Fruit fly (Drosophila melanogaster) whole organism, adult: ENCODE data around the gene CG33687.
A peak's percentile ranks its signal among the peaks of the same experiment; 100 is the strongest.

ENCODE experiments used
- CG11617 ChIP-seq: fragments of 200-800 bp; sonication (Bioruptor generic); optimal IDR thresholded peaks from 2 replicates; lab custom pipeline; 2017; ENCODE audit warnings: mild to moderate bottlenecking, missing biosample characterization, missing genetic modification reagents, missing genetic modification characterization
- CG12768 ChIP-seq: fragments of 200-800 bp; sonication (Bioruptor generic); optimal IDR thresholded peaks from 2 replicates; lab custom pipeline; 2017; ENCODE audit warnings: missing biosample characterization, missing genetic modification characterization, mild to moderate bottlenecking, moderate library complexity, missing genetic modification reagents
- CG14711 ChIP-seq: fragments of 200-800 bp; sonication (Bioruptor generic); optimal IDR thresholded peaks from 2 replicates; lab custom pipeline; 2018; ENCODE audit warnings: missing biosample characterization, mild to moderate bottlenecking, missing genetic modification characterization, moderate library complexity
- CG1620 ChIP-seq: fragments of 200-800 bp; sonication (Bioruptor generic); optimal IDR thresholded peaks from 2 replicates; lab custom pipeline; 2016; ENCODE audit warnings: missing biosample characterization, missing genetic modification characterization
- CG33017 ChIP-seq: fragments of 200-800 bp; sonication (Bioruptor generic); optimal IDR thresholded peaks from 2 replicates; lab custom pipeline; 2018; ENCODE audit warnings: missing biosample characterization, mild to moderate bottlenecking, missing genetic modification characterization, moderate library complexity
- CG5204 ChIP-seq: fragments of 200-800 bp; sonication (Bioruptor generic); optimal IDR thresholded peaks from 2 replicates; lab custom pipeline; 2016; ENCODE audit warnings: missing biosample characterization, missing genetic modification characterization
- CG7045 ChIP-seq: fragments of 200-800 bp; sonication (Bioruptor generic); optimal IDR thresholded peaks from 2 replicates; lab custom pipeline; 2017; ENCODE audit warnings: missing biosample characterization, mild to moderate bottlenecking, missing genetic modification characterization
- CG7101 ChIP-seq: fragments of 200-800 bp; sonication (Bioruptor generic); optimal IDR thresholded peaks from 2 replicates; lab custom pipeline; 2018; ENCODE audit warnings: missing biosample characterization, mild to moderate bottlenecking, missing genetic modification characterization, moderate library complexity
- Clk ChIP-seq: fragments of 200-800 bp; sonication (Bioruptor generic); optimal IDR thresholded peaks from 2 replicates; lab custom pipeline; 2017; ENCODE audit warnings: missing biosample characterization, missing genetic modification characterization
- Crg-1 ChIP-seq: fragments of 200-800 bp; sonication (Bioruptor generic); optimal IDR thresholded peaks from 2 replicates; lab custom pipeline; 2016; ENCODE audit warnings: missing biosample characterization, missing genetic modification characterization
- Hr96 ChIP-seq: fragments of 200-800 bp; sonication (Bioruptor generic); optimal IDR thresholded peaks from 2 replicates; lab custom pipeline; 2016; ENCODE audit warnings: missing biosample characterization, missing genetic modification characterization
- Mnt ChIP-seq: fragments of 200-800 bp; sonication (Bioruptor generic); optimal IDR thresholded peaks from 2 replicates; lab custom pipeline; 2016; ENCODE audit warnings: missing biosample characterization, mild to moderate bottlenecking, missing genetic modification characterization
- bab1 ChIP-seq: fragments of 200-800 bp; sonication (Bioruptor generic); optimal IDR thresholded peaks from 3 replicates; lab custom pipeline; 2019; ENCODE audit warnings: missing biosample characterization, mild to moderate bottlenecking, missing genetic modification characterization, moderate library complexity
- cic ChIP-seq: fragments of 200-800 bp; sonication (Bioruptor generic); optimal IDR thresholded peaks from 2 replicates; lab custom pipeline; 2017; ENCODE audit warnings: missing biosample characterization, mild to moderate bottlenecking, missing genetic modification characterization, moderate library complexity
- cnc ChIP-seq, 2 experiments: fragments of >200 bp; optimal IDR thresholded peaks; 2 replicates each; lab custom pipeline; 2017
- kay ChIP-seq: fragments of 200-800 bp; sonication (Bioruptor generic); peaks from one replicate; lab custom pipeline; 2016; ENCODE audit warnings: missing biosample characterization, missing genetic modification characterization, borderline replicate concordance
- ovo ChIP-seq: fragments of 200-800 bp; sonication (Bioruptor generic); optimal IDR thresholded peaks from 2 replicates; lab custom pipeline; 2016; ENCODE audit warnings: missing biosample characterization, missing genetic modification characterization
- pad ChIP-seq: fragments of 200-800 bp; sonication (Bioruptor generic); optimal IDR thresholded peaks from 3 replicates; lab custom pipeline; 2017; ENCODE audit warnings: missing biosample characterization, missing genetic modification characterization, mild to moderate bottlenecking, moderate library complexity, missing genetic modification reagents
- tj ChIP-seq: fragments of 200-800 bp; sonication (Bioruptor generic); optimal IDR thresholded peaks from 3 replicates; lab custom pipeline; 2017; ENCODE audit warnings: missing biosample characterization, mild to moderate bottlenecking, missing genetic modification characterization, moderate library complexity
- toe ChIP-seq: fragments of 200-800 bp; sonication (Bioruptor generic); optimal IDR thresholded peaks from 2 replicates; lab custom pipeline; 2016; ENCODE audit warnings: missing biosample characterization, missing genetic modification characterization

Gene CG33687

dm6 chr3L:16153089-16153488, 44.6 kb upstream of the CG33687 start:
- TF ChIP-seq tj (GFP tag; lab: Kevin White, UChicago) (peak; percentile 68), Hr96 (peak; percentile 1), CG1620 (GFP tag; lab: Kevin White, UChicago) (no peak), CG7101 (tag; lab: Kevin White, UChicago) (no peak)

dm6 chr3L:16153650-16154049, 44.0 kb upstream of the CG33687 start:
- TF ChIP-seq CG5204 (GFP tag; lab: Kevin White, UChicago) (no peak), Clk (no peak), CG11617 (GFP tag; lab: Kevin White, UChicago) (no peak), ovo (no peak), Hr96 (no peak), CG1620 (GFP tag; lab: Kevin White, UChicago) (no peak), toe (GFP tag; lab: Kevin White, UChicago) (no peak), tj (GFP tag; lab: Kevin White, UChicago) (no peak), CG7101 (tag; lab: Kevin White, UChicago) (no peak)

- TF ChIP-seq kay, result no peak
- no peak for TF ChIP-seq CG5204 (GFP tag; lab: Kevin White, UChicago)
- no peak for TF ChIP-seq CG33017 (tag; lab: Kevin White, UChicago)
- no peak for TF ChIP-seq toe (GFP tag; lab: Kevin White, UChicago)
- no peak for TF ChIP-seq cnc (optimal IDR thresholded peaks at IDR 0.05; lab: Kevin White, UChicago)
- TF ChIP-seq CG12768, result no peak
- no peak for TF ChIP-seq CG7045
- TF ChIP-seq Mnt (GFP tag; lab: Kevin White, UChicago), result no peak
- TF ChIP-seq CG7101 (tag; lab: Kevin White, UChicago), result no peak
- TF ChIP-seq CG1620 (GFP tag; lab: Kevin White, UChicago), result no peak
- TF ChIP-seq Hr96, result no peak
- TF ChIP-seq Crg-1 (GFP tag; lab: Kevin White, UChicago), result no peak
- no peak for TF ChIP-seq cic
- no peak for TF ChIP-seq CG11617 (GFP tag; lab: Kevin White, UChicago)
- no peak for TF ChIP-seq tj (GFP tag; lab: Kevin White, UChicago)
- no peak for TF ChIP-seq CG14711 (tag; lab: Kevin White, UChicago)
- no peak for TF ChIP-seq pad (GFP tag; lab: Kevin White, UChicago)
These were observed 42.1 kb upstream of the CG33687 start for dm6 chr3L:16155547-16155946.

- TF ChIP-seq CG7101 (tag; lab: Kevin White, UChicago) (no peak), CG7045 (no peak), ovo (no peak), Crg-1 (GFP tag; lab: Kevin White, UChicago) (no peak), Mnt (GFP tag; lab: Kevin White, UChicago) (peak; percentile 86), CG12768 (peak; percentile 12), pad (GFP tag; lab: Kevin White, UChicago) (no peak), cic (peak; percentile 66), CG11617 (GFP tag; lab: Kevin White, UChicago) (no peak), toe (GFP tag; lab: Kevin White, UChicago) (no peak), tj (GFP tag; lab: Kevin White, UChicago) (no peak), kay (no peak), CG14711 (tag; lab: Kevin White, UChicago) (no peak)
These were observed 40.9 kb upstream of the CG33687 start for dm6 chr3L:16156788-16157208.

DNA sequence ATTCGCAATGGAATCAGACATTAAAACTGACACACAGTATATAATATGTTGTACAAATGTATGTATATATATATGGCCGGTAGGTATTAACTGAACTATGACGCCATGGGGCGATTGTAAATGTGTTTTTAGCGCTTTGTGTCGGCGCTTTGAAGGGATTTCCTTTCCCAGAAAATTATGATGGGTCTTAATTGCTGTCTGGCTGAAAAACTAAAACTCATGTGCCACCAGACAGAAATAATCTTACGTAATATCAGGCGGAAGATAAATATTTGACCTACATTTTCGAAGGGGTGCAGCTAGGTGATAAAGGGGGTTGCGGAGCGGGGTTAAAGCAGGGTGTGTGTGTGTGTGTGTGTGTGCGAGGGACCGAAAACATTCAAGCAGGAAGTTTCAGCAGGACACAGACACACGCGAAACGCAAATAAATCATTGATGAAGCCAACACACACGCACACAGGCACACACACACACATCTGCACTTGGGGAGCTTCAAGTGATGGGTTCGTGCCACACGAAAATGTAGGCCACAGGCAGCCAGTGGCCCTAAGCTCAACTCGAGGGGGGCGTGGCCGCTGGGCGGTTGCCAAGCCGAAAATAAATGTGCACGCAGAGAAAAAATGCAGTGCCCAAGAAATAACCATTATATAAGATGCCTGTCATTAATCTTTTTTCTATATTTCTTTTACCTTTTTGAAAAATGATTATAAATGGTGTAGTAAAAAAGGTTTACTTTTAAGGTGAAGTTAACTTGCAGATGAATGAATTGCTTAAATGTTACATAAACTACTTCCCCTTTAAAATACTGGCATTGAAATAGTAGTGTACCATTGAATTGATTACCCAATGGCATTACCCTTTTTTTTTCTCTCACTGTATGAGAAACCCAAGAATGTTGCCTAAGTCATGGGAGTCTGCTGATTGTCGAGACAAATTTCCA, 40.1 kb upstream of the CG33687 start:
- TF ChIP-seq toe (GFP tag; lab: Kevin White, UChicago) (no peak), CG11617 (GFP tag; lab: Kevin White, UChicago) (no peak), CG14711 (tag; lab: Kevin White, UChicago) (no peak), CG5204 (GFP tag; lab: Kevin White, UChicago) (no peak), Crg-1 (GFP tag; lab: Kevin White, UChicago) (no peak), Hr96 (no peak), tj (GFP tag; lab: Kevin White, UChicago) (no peak), Mnt (GFP tag; lab: Kevin White, UChicago) (no peak), ovo (no peak), CG1620 (GFP tag; lab: Kevin White, UChicago) (no peak), Clk (no peak), bab1 (GFP tag; lab: Kevin White, UChicago) (no peak), CG12768 (no peak), pad (GFP tag; lab: Kevin White, UChicago) (no peak), CG33017 (tag; lab: Kevin White, UChicago) (no peak), cic (no peak), CG7045 (no peak), cnc (optimal IDR thresholded peaks at IDR 0.05; lab: Kevin White, UChicago) (no peak)

- TF ChIP-seq cnc (optimal IDR thresholded peaks at IDR 0.05; lab: Kevin White, UChicago), result peak; percentile 0 to 62
- TF ChIP-seq Crg-1 (GFP tag; lab: Kevin White, UChicago), result no peak
- TF ChIP-seq kay, result no peak
- peak; percentile 50 for TF ChIP-seq cic
These were observed 39.3 kb upstream of the CG33687 start for dm6 chr3L:16158322-16158721.
